Fruit fly (Drosophila melanogaster) whole organism, prepupa: Measurements from ENCODE around the gene CG10317.

Experiments
- CG10631 ChIP-seq: fragments of 200-800 bp; sonication (Bioruptor generic); optimal IDR thresholded peaks from 2 replicates; lab custom pipeline; 2016; ENCODE audit warnings: missing biosample characterization, missing genetic modification characterization
- CG15336 ChIP-seq: fragments of 200-800 bp; sonication (Bioruptor generic); IDR thresholded peaks from 2 replicates; pipeline ENCODE4 v1.3.6; 2022; ENCODE audit warnings: missing biosample characterization, missing genetic modification characterization
- CG16779 ChIP-seq: fragments of 200-800 bp; sonication (Bioruptor generic); optimal IDR thresholded peaks from 3 replicates; lab custom pipeline; 2017; ENCODE audit warnings: missing biosample characterization, mild to moderate bottlenecking, missing genetic modification characterization
- CG8632 ChIP-seq: fragments of 200-800 bp; sonication (Bioruptor generic); optimal IDR thresholded peaks from 3 replicates; lab custom pipeline; 2016; ENCODE audit warnings: missing biosample characterization, missing genetic modification characterization
- Sox102F ChIP-seq: fragments of 200-800 bp; sonication (Bioruptor generic); optimal IDR thresholded peaks from 2 replicates; lab custom pipeline; 2016; ENCODE audit warnings: missing biosample characterization, mild to moderate bottlenecking, missing genetic modification characterization
- fkh ChIP-seq: fragments of 200-800 bp; sonication (Bioruptor generic); optimal IDR thresholded peaks from 3 replicates; lab custom pipeline; 2017; ENCODE audit warnings: missing biosample characterization, mild to moderate bottlenecking, missing genetic modification characterization, moderate library complexity
- lz ChIP-seq: fragments of 200-800 bp; sonication (Bioruptor generic); optimal IDR thresholded peaks from 3 replicates; lab custom pipeline; 2016; ENCODE audit warnings: missing biosample characterization, missing genetic modification characterization

dm6 chr3R:16406618-16407017 lies 36.3 kb upstream of the CG10317 start:
- no peak for TF ChIP-seq CG15336
- TF ChIP-seq Sox102F (GFP tag; lab: Kevin White, UChicago) = no peak
- TF ChIP-seq CG8632 (GFP tag; lab: Kevin White, UChicago) = no peak
- TF ChIP-seq fkh (GFP tag; lab: Kevin White, UChicago) = no peak
- TF ChIP-seq lz (GFP tag; lab: Kevin White, UChicago) = no peak
- no peak for TF ChIP-seq CG10631 (GFP tag; lab: Kevin White, UChicago)
- TF ChIP-seq CG16779 = no peak
